Fruit fly (Drosophila melanogaster): Measurements from ENCODE around the gene CG11714.

The CG11714 gene

dm6 chr3L:11548009-11548408 is 25.5 kb upstream of the CG11714 start:
- TF ChIP-seq CG17801 (GFP tag; optimal IDR thresholded peaks at IDR 0.05; ENCODE audit: partially characterized antibody), result no peak

dm6 chr3L:11547302-11547994 is 24.9 kb upstream of the CG11714 start:
- TF ChIP-seq CG17801 (GFP tag; optimal IDR thresholded peaks at IDR 0.05; ENCODE audit: partially characterized antibody), result peak; percentile 84

- no peak for TF ChIP-seq CG17801 (GFP tag; optimal IDR thresholded peaks at IDR 0.05; ENCODE audit: partially characterized antibody)
Measured at dm6 chr3L:11543681-11544299, 21.3 kb upstream of the CG11714 start.

- no peak for TF ChIP-seq CG17801 (GFP tag; optimal IDR thresholded peaks at IDR 0.05; ENCODE audit: partially characterized antibody)
Measured at dm6 chr3L:11542948-11543347, 20.4 kb upstream of the CG11714 start.

dm6 chr3L:11542437-11542836 is 19.9 kb upstream of the CG11714 start:
- TF ChIP-seq CG17801 (GFP tag; optimal IDR thresholded peaks at IDR 0.05; ENCODE audit: partially characterized antibody), result no peak

- TF ChIP-seq CG17801 (GFP tag; optimal IDR thresholded peaks at IDR 0.05; ENCODE audit: partially characterized antibody), result no peak
Measured at dm6 chr3L:11540330-11540702, 17.8 kb upstream of the CG11714 start.

dm6 chr3L:11539511-11540329 is 17.2 kb upstream of the CG11714 start:
- TF ChIP-seq CG17801 (GFP tag; optimal IDR thresholded peaks at IDR 0.05; ENCODE audit: partially characterized antibody), result no peak

dm6 chr3L:11536767-11537419 is 14.4 kb upstream of the CG11714 start:
- TF ChIP-seq CG17801 (GFP tag; optimal IDR thresholded peaks at IDR 0.05; ENCODE audit: partially characterized antibody), result no peak

dm6 chr3L:11536132-11536531 is 13.6 kb upstream of the CG11714 start:
- no peak for TF ChIP-seq CG17801 (GFP tag; optimal IDR thresholded peaks at IDR 0.05; ENCODE audit: partially characterized antibody)

- TF ChIP-seq CG17801 (GFP tag; optimal IDR thresholded peaks at IDR 0.05; ENCODE audit: partially characterized antibody), result peak; percentile 21
Measured at dm6 chr3L:11534391-11535246, 12.1 kb upstream of the CG11714 start.

- TF ChIP-seq CG17801 (GFP tag; optimal IDR thresholded peaks at IDR 0.05; ENCODE audit: partially characterized antibody), result no peak
Measured at dm6 chr3L:11533704-11534319, 11.3 kb upstream of the CG11714 start.

- no peak for TF ChIP-seq CG17801 (GFP tag; optimal IDR thresholded peaks at IDR 0.05; ENCODE audit: partially characterized antibody)
Measured at dm6 chr3L:11531994-11532732, 9.7 kb upstream of the CG11714 start.

- no peak for TF ChIP-seq CG17801 (GFP tag; optimal IDR thresholded peaks at IDR 0.05; ENCODE audit: partially characterized antibody)
Measured at dm6 chr3L:11531300-11531699, 8.8 kb upstream of the CG11714 start.
